Worm (Caenorhabditis elegans) whole organism, L1 larva: Measurements from ENCODE around the gene fbxc-17.

ENCODE experiments used
- nhr-12 ChIP-seq: sonication (generic microtip); optimal IDR thresholded peaks from 2 replicates; lab custom pipeline; 2017; ENCODE audit warnings: missing biosample characterization, missing genetic modification characterization
- nhr-77 ChIP-seq: fragments of 150-350 bp; optimal IDR thresholded peaks from 2 replicates; lab custom pipeline; 2014; ENCODE audit warnings: missing biosample characterization, missing genetic modification characterization

- TF ChIP-seq nhr-77 (tag; lab: Kevin White, UChicago) = no peak
- TF ChIP-seq nhr-12 (tag; lab: Kevin White, UChicago) = no peak
These were observed at the start of gene fbxc-17, which contains the start of gene fbxc-15 for ce11 chrII:979135-979534.
